Fruit fly (Drosophila melanogaster): ENCODE results near the gene Vha36-3.
"Not testable (repeated sequence)": the region's sequence is repeated elsewhere in the genome, so short reads cannot be mapped to it uniquely, and the experiment has no call there.

dm6 chrX:2610236-2610635, 29.9 kb upstream of the Vha36-3 start, which contains the start of gene eIF3g1:
- TF ChIP-seq EcR (GFP tag; optimal IDR thresholded peaks at IDR 0.05); psq (optimal IDR thresholded peaks at IDR 0.05); CG8478 (optimal IDR thresholded peaks at IDR 0.05): not testable (repeated sequence)
